Fruit fly (Drosophila melanogaster) whole organism, prepupa: Measurements from ENCODE around the gene Tsp29Fb.

Experiments
- Blimp-1 ChIP-seq: fragments of 200-800 bp; sonication (Bioruptor generic); optimal IDR thresholded peaks from 3 replicates; lab custom pipeline; 2017; ENCODE audit warnings: missing biosample characterization, missing genetic modification characterization, mild to moderate bottlenecking, moderate library complexity, missing genetic modification reagents
- CG10631 ChIP-seq: fragments of 200-800 bp; sonication (Bioruptor generic); optimal IDR thresholded peaks from 2 replicates; lab custom pipeline; 2016; ENCODE audit warnings: missing biosample characterization, missing genetic modification characterization
- CG10669 ChIP-seq: fragments of 200-800 bp; sonication (Bioruptor generic); optimal IDR thresholded peaks from 3 replicates; lab custom pipeline; 2018; ENCODE audit warnings: missing biosample characterization, mild to moderate bottlenecking, missing genetic modification characterization, moderate library complexity
- CG11294 ChIP-seq: fragments of 200-800 bp; sonication (Bioruptor generic); IDR thresholded peaks from 2 replicates; pipeline ENCODE4 v1.3.6; 2022; ENCODE audit warnings: missing biosample characterization, missing genetic modification characterization
- CG11762 ChIP-seq: fragments of 200-800 bp; sonication (Bioruptor generic); optimal IDR thresholded peaks from 3 replicates; lab custom pipeline; 2016; ENCODE audit warnings: missing biosample characterization, missing genetic modification characterization; ENCODE audit not compliant: insufficient read depth
- CG1621 ChIP-seq: fragments of 200-800 bp; sonication (Bioruptor generic); optimal IDR thresholded peaks from 3 replicates; lab custom pipeline; 2018; ENCODE audit warnings: missing biosample characterization, mild to moderate bottlenecking, missing genetic modification characterization
- CG16779 ChIP-seq: fragments of 200-800 bp; sonication (Bioruptor generic); optimal IDR thresholded peaks from 3 replicates; lab custom pipeline; 2017; ENCODE audit warnings: missing biosample characterization, mild to moderate bottlenecking, missing genetic modification characterization
- CG3032 ChIP-seq: fragments of 200-800 bp; optimal IDR thresholded peaks from 2 replicates; lab custom pipeline; 2019; ENCODE audit warnings: missing biosample characterization, mild to moderate bottlenecking, missing genetic modification characterization, moderate library complexity
- CG31627 ChIP-seq: fragments of 200-800 bp; sonication (Bioruptor generic); optimal IDR thresholded peaks from 3 replicates; lab custom pipeline; 2016; ENCODE audit warnings: missing biosample characterization, missing genetic modification characterization
- CG34406 ChIP-seq: fragments of 200-800 bp; sonication (Bioruptor generic); optimal IDR thresholded peaks from 3 replicates; lab custom pipeline; 2016; ENCODE audit warnings: missing biosample characterization, missing genetic modification characterization
- CG3919 ChIP-seq: fragments of 200-800 bp; sonication (Bioruptor generic); optimal IDR thresholded peaks from 3 replicates; lab custom pipeline; 2016; ENCODE audit warnings: missing biosample characterization, missing genetic modification characterization
- CG4318 ChIP-seq: fragments of 200-800 bp; sonication (Bioruptor generic); optimal IDR thresholded peaks from 3 replicates; lab custom pipeline; 2017; ENCODE audit warnings: missing biosample characterization, mild to moderate bottlenecking, missing genetic modification characterization
- CG6163 ChIP-seq: fragments of 200-800 bp; sonication (Bioruptor generic); IDR thresholded peaks from 3 replicates; pipeline ENCODE4 v1.3.6; 2022; ENCODE audit warnings: missing biosample characterization, missing genetic modification characterization
- CG6276 ChIP-seq: fragments of 200-800 bp; sonication (Bioruptor generic); optimal IDR thresholded peaks from 2 replicates; lab custom pipeline; 2017; ENCODE audit warnings: missing biosample characterization, mild to moderate bottlenecking, missing genetic modification characterization
- CG6808 ChIP-seq: fragments of 200-800 bp; sonication (Bioruptor generic); optimal IDR thresholded peaks from 3 replicates; lab custom pipeline; 2017; ENCODE audit warnings: missing biosample characterization, missing genetic modification characterization, mild to moderate bottlenecking, moderate library complexity, missing genetic modification reagents
- CG6854 ChIP-seq: fragments of 200-800 bp; sonication (Bioruptor generic); optimal IDR thresholded peaks from 2 replicates; lab custom pipeline; 2017; ENCODE audit warnings: missing biosample characterization, mild to moderate bottlenecking, missing genetic modification characterization
- CG7368 ChIP-seq: fragments of 200-800 bp; sonication (Bioruptor generic); optimal IDR thresholded peaks from 3 replicates; lab custom pipeline; 2016; ENCODE audit warnings: missing biosample characterization, missing genetic modification characterization
- CG8319 ChIP-seq: fragments of 200-800 bp; sonication (Bioruptor generic); optimal IDR thresholded peaks from 3 replicates; lab custom pipeline; 2016; ENCODE audit warnings: missing biosample characterization, missing genetic modification characterization
- CG9139 ChIP-seq: fragments of 200-800 bp; sonication (Bioruptor generic); optimal IDR thresholded peaks from 3 replicates; lab custom pipeline; 2017; ENCODE audit warnings: missing biosample characterization, mild to moderate bottlenecking, missing genetic modification characterization
- Eip75B ChIP-seq: fragments of 200-800 bp; sonication (Bioruptor generic); optimal IDR thresholded peaks from 3 replicates; lab custom pipeline; 2016; ENCODE audit warnings: missing biosample characterization, missing genetic modification characterization
- Eip78C ChIP-seq: fragments of 200-800 bp; sonication (Bioruptor generic); peaks from one replicate; lab custom pipeline; 2016; ENCODE audit warnings: missing biosample characterization, missing genetic modification characterization
- Eip93F ChIP-seq: fragments of 200-800 bp; sonication (Bioruptor generic); optimal IDR thresholded peaks from 2 replicates; lab custom pipeline; 2016; ENCODE audit warnings: missing biosample characterization, mild to moderate bottlenecking, missing genetic modification characterization
- Hr38 ChIP-seq: sonication (Bioruptor generic); optimal IDR thresholded peaks from 2 replicates; lab custom pipeline; 2016; ENCODE audit warnings: missing biosample characterization, missing genetic modification characterization
- Hr39 ChIP-seq: fragments of 200-800 bp; sonication (Bioruptor generic); optimal IDR thresholded peaks from 2 replicates; lab custom pipeline; 2016; ENCODE audit warnings: missing biosample characterization, missing genetic modification characterization
- Hr4 ChIP-seq: fragments of 200-800 bp; sonication (Bioruptor generic); optimal IDR thresholded peaks from 3 replicates; lab custom pipeline; 2016; ENCODE audit warnings: missing biosample characterization, missing genetic modification characterization
- Lpt ChIP-seq: fragments of 200-800 bp; sonication (Bioruptor generic); optimal IDR thresholded peaks from 3 replicates; lab custom pipeline; 2016; ENCODE audit warnings: missing biosample characterization, missing genetic modification characterization
- Met ChIP-seq: fragments of 200-800 bp; sonication (Bioruptor generic); optimal IDR thresholded peaks from 3 replicates; lab custom pipeline; 2016; ENCODE audit warnings: missing biosample characterization, missing genetic modification characterization
- OdsH ChIP-seq: fragments of 200-800 bp; sonication (Bioruptor generic); optimal IDR thresholded peaks from 3 replicates; lab custom pipeline; 2016; ENCODE audit warnings: missing biosample characterization, missing genetic modification characterization
- Sox102F ChIP-seq: fragments of 200-800 bp; sonication (Bioruptor generic); optimal IDR thresholded peaks from 2 replicates; lab custom pipeline; 2016; ENCODE audit warnings: missing biosample characterization, mild to moderate bottlenecking, missing genetic modification characterization
- Sox14 ChIP-seq: fragments of 200-800 bp; sonication (Bioruptor generic); optimal IDR thresholded peaks from 3 replicates; lab custom pipeline; 2016; ENCODE audit warnings: missing biosample characterization, missing genetic modification characterization
- Sox15 ChIP-seq: fragments of 200-800 bp; sonication (Bioruptor generic); optimal IDR thresholded peaks from 3 replicates; lab custom pipeline; 2016; ENCODE audit warnings: missing biosample characterization, missing genetic modification characterization
- achi ChIP-seq: fragments of 200-800 bp; sonication (Bioruptor generic); optimal IDR thresholded peaks from 3 replicates; lab custom pipeline; 2016; ENCODE audit warnings: missing biosample characterization, missing genetic modification characterization
- acj6 ChIP-seq: fragments of 200-800 bp; sonication (Bioruptor generic); optimal IDR thresholded peaks from 3 replicates; lab custom pipeline; 2016; ENCODE audit warnings: missing biosample characterization, missing genetic modification characterization
- dac ChIP-seq: fragments of 200-800 bp; sonication (Bioruptor generic); optimal IDR thresholded peaks from 2 replicates; lab custom pipeline; 2017; ENCODE audit warnings: missing biosample characterization, mild to moderate bottlenecking, missing genetic modification characterization
- dsx ChIP-seq: fragments of 200-800 bp; optimal IDR thresholded peaks from 3 replicates; lab custom pipeline; 2019; ENCODE audit warnings: missing biosample characterization, mild to moderate bottlenecking, missing genetic modification characterization, moderate library complexity; ENCODE audit not compliant: poor library complexity, severe bottlenecking
- eg ChIP-seq: fragments of 200-800 bp; sonication (Bioruptor generic); IDR thresholded peaks from 3 replicates; pipeline ENCODE4 v1.3.6; 2022; ENCODE audit warnings: missing biosample characterization, missing genetic modification characterization
- fd59A ChIP-seq: fragments of 200-800 bp; sonication (Bioruptor generic); optimal IDR thresholded peaks from 2 replicates; lab custom pipeline; 2017; ENCODE audit warnings: missing biosample characterization, mild to moderate bottlenecking, missing genetic modification characterization, missing genetic modification reagents
- fd85E ChIP-seq: fragments of 200-800 bp; sonication (Bioruptor generic); optimal IDR thresholded peaks from 3 replicates; lab custom pipeline; 2016; ENCODE audit warnings: missing biosample characterization, missing genetic modification characterization
- fkh ChIP-seq: fragments of 200-800 bp; sonication (Bioruptor generic); optimal IDR thresholded peaks from 3 replicates; lab custom pipeline; 2017; ENCODE audit warnings: missing biosample characterization, mild to moderate bottlenecking, missing genetic modification characterization, moderate library complexity
- lz ChIP-seq: fragments of 200-800 bp; sonication (Bioruptor generic); optimal IDR thresholded peaks from 3 replicates; lab custom pipeline; 2016; ENCODE audit warnings: missing biosample characterization, missing genetic modification characterization
- net ChIP-seq: fragments of 200-800 bp; sonication (Bioruptor generic); optimal IDR thresholded peaks from 3 replicates; lab custom pipeline; 2016; ENCODE audit warnings: missing biosample characterization, missing genetic modification characterization
- pdm3 ChIP-seq: fragments of 200-800 bp; sonication (Bioruptor generic); optimal IDR thresholded peaks from 3 replicates; lab custom pipeline; 2016; ENCODE audit warnings: missing biosample characterization, missing genetic modification characterization
- salr ChIP-seq, 2 experiments: fragments of 200-800 bp; sonication (Bioruptor generic); optimal IDR thresholded peaks; 3 replicates each; lab custom pipeline; 2016 to 2018; ENCODE audit warnings: missing biosample characterization in 2 of 2, missing genetic modification characterization in 2 of 2, mild to moderate bottlenecking in 1 of 2
- spab ChIP-seq: fragments of 200-800 bp; sonication (Bioruptor generic); optimal IDR thresholded peaks from 2 replicates; lab custom pipeline; 2017; ENCODE audit warnings: missing biosample characterization, mild to moderate bottlenecking, missing genetic modification characterization, missing genetic modification reagents
- ss ChIP-seq, 2 experiments: fragments of 200-800 bp; sonication (Bioruptor generic); optimal IDR thresholded peaks; 2 replicates in 1 of 2; 3 replicates in 1 of 2; lab custom pipeline; 2017 to 2018; ENCODE audit warnings: mild to moderate bottlenecking in 2 of 2, missing biosample characterization in 2 of 2, missing genetic modification characterization in 2 of 2, moderate library complexity in 1 of 2
- svp ChIP-seq: fragments of 200-800 bp; sonication (Bioruptor generic); peaks from one replicate; lab custom pipeline; 2016; ENCODE audit warnings: missing biosample characterization, missing genetic modification characterization
- topi ChIP-seq: fragments of 200-800 bp; sonication (Bioruptor generic); optimal IDR thresholded peaks from 3 replicates; lab custom pipeline; 2016; ENCODE audit warnings: missing biosample characterization, missing genetic modification characterization
- vri ChIP-seq: fragments of 200-800 bp; sonication (Bioruptor generic); optimal IDR thresholded peaks from 3 replicates; lab custom pipeline; 2016; ENCODE audit warnings: missing biosample characterization, mild to moderate bottlenecking, missing genetic modification characterization

The Tsp29Fb gene

dm6 chr2L:8920294-8920693 lies 16.9 kb upstream of the Tsp29Fb start (continued):
- TF ChIP-seq lz (GFP tag; lab: Kevin White, UChicago) (peak; percentile 72), achi (peak; percentile 83), Eip93F (GFP tag; lab: Kevin White, UChicago) (peak; percentile 56), fkh (GFP tag; lab: Kevin White, UChicago) (no peak), pdm3 (GFP tag; lab: Kevin White, UChicago) (peak; percentile 75), spab (GFP tag; lab: Kevin White, UChicago) (peak; percentile 59), net (GFP tag; lab: Kevin White, UChicago) (peak; percentile 78), Hr38 (GFP tag; lab: Kevin White, UChicago) (no peak), Hr39 (peak; percentile 55), Sox102F (peak; percentile 75), salr (GFP tag; optimal IDR thresholded peaks at IDR 0.05; lab: Kevin White, UChicago) (peak; percentile 36 to 55), CG10669 (GFP tag; lab: Kevin White, UChicago) (peak; percentile 73), CG6163 (GFP tag; lab: Robert Waterston, UW) (peak; percentile 86)

- TF ChIP-seq Eip93F (GFP tag; lab: Kevin White, UChicago): no peak
- TF ChIP-seq CG31627: no peak
- no peak for TF ChIP-seq acj6 (GFP tag; lab: Kevin White, UChicago)
- no peak for TF ChIP-seq Lpt (GFP tag; lab: Kevin White, UChicago)
- no peak for TF ChIP-seq CG6276 (GFP tag; lab: Kevin White, UChicago)
- no peak for TF ChIP-seq CG1621 (tag; lab: Kevin White, UChicago)
- TF ChIP-seq pdm3 (GFP tag; lab: Kevin White, UChicago): peak; percentile 9
- no peak for TF ChIP-seq topi (GFP tag; lab: Kevin White, UChicago)
- TF ChIP-seq CG8319 (GFP tag; lab: Kevin White, UChicago): no peak
- no peak for TF ChIP-seq dac (GFP tag; lab: Kevin White, UChicago)
- 0 out of 3 replicates have a peak, but pooled peaks have one; percentile 48 for TF ChIP-seq CG6163 (GFP tag; lab: Robert Waterston, UW)
- no peak for TF ChIP-seq CG16779 (tag; lab: Kevin White, UChicago)
- TF ChIP-seq Eip78C (GFP tag; lab: Kevin White, UChicago): peak; percentile 74
- TF ChIP-seq CG3919 (GFP tag; lab: Kevin White, UChicago): peak; percentile 9
- no peak for TF ChIP-seq fd85E (GFP tag; lab: Kevin White, UChicago)
- TF ChIP-seq OdsH (GFP tag; lab: Kevin White, UChicago): no peak
- TF ChIP-seq CG3032: no peak
- no peak for TF ChIP-seq CG9139 (GFP tag; lab: Kevin White, UChicago)
- peak; percentile 3 for TF ChIP-seq achi
- TF ChIP-seq svp (GFP tag; lab: Kevin White, UChicago): peak; percentile 53
- no peak for TF ChIP-seq Sox102F
- no peak for TF ChIP-seq Hr39
- TF ChIP-seq Sox15 (GFP tag; lab: Kevin White, UChicago): no peak
- TF ChIP-seq net (GFP tag; lab: Kevin White, UChicago): no peak
- TF ChIP-seq Met (GFP tag; lab: Kevin White, UChicago): no peak
- no peak for TF ChIP-seq CG4318
- TF ChIP-seq CG11294 (GFP tag; lab: Robert Waterston, UW): no peak
- TF ChIP-seq salr (GFP tag; optimal IDR thresholded peaks at IDR 0.05; lab: Kevin White, UChicago): no peak
- no peak for TF ChIP-seq Sox14 (GFP tag; lab: Kevin White, UChicago)
- no peak for TF ChIP-seq fd59A (GFP tag; lab: Kevin White, UChicago)
- TF ChIP-seq CG11762 (GFP tag; lab: Kevin White, UChicago): no peak
- TF ChIP-seq Eip75B (GFP tag; lab: Kevin White, UChicago): no peak
- TF ChIP-seq CG6808: no peak
- TF ChIP-seq spab (GFP tag; lab: Kevin White, UChicago): no peak
- peak; percentile 58; the same call in 2 of the 3 replicates for TF ChIP-seq eg
- no peak for TF ChIP-seq ss (GFP tag; optimal IDR thresholded peaks at IDR 0.05; lab: Kevin White, UChicago)
- peak; percentile 32 for TF ChIP-seq Hr4 (GFP tag; lab: Kevin White, UChicago)
- no peak for TF ChIP-seq fkh (GFP tag; lab: Kevin White, UChicago)
- no peak for TF ChIP-seq CG10631 (GFP tag; lab: Kevin White, UChicago)
- no peak for TF ChIP-seq dsx (GFP tag; lab: Kevin White, UChicago)
- TF ChIP-seq Blimp-1 (GFP tag; lab: Kevin White, UChicago): no peak
- TF ChIP-seq vri: no peak
- no peak for TF ChIP-seq CG7368 (GFP tag; lab: Kevin White, UChicago)
- TF ChIP-seq CG6854 (GFP tag; lab: Kevin White, UChicago): no peak
- no peak for TF ChIP-seq CG34406 (GFP tag; lab: Kevin White, UChicago)
- no peak for TF ChIP-seq Hr38 (GFP tag; lab: Kevin White, UChicago)
Observed at dm6 chr2L:8921934-8922333, 15.3 kb upstream of the Tsp29Fb start.
